Fruit fly (Drosophila melanogaster) whole organism, embryonic: ENCODE results near the gene Gr93d.

ENCODE experiments used
- Ada2b ChIP-seq: fragments of 200-800 bp; sonication (Bioruptor generic); IDR thresholded peaks from 2 replicates; pipeline ENCODE4 v1.3.6; 2022; ENCODE audit warnings: missing biosample characterization, missing genetic modification characterization
- CG10565 ChIP-seq: fragments of 200-800 bp; sonication (Bioruptor generic); optimal IDR thresholded peaks from 3 replicates; lab custom pipeline; 2016; ENCODE audit warnings: missing biosample characterization, mild to moderate bottlenecking, missing genetic modification characterization
- CG11696 ChIP-seq: fragments of 200-800 bp; sonication (Bioruptor generic); IDR thresholded peaks from 2 replicates; pipeline ENCODE4 v1.3.6; 2022; ENCODE audit warnings: missing biosample characterization, missing genetic modification characterization
- CG12236 ChIP-seq: fragments of 200-800 bp; sonication (Bioruptor generic); optimal IDR thresholded peaks from 2 replicates; lab custom pipeline; 2016; ENCODE audit warnings: missing biosample characterization, missing genetic modification characterization
- CG12769 ChIP-seq: fragments of 200-800 bp; sonication (Bioruptor generic); optimal IDR thresholded peaks from 2 replicates; lab custom pipeline; 2019; ENCODE audit warnings: missing biosample characterization, mild to moderate bottlenecking, missing genetic modification characterization, moderate library complexity
- CG14667 ChIP-seq: fragments of 200-800 bp; sonication (Bioruptor generic); IDR thresholded peaks from 2 replicates; pipeline ENCODE4 v1.3.6; 2022; ENCODE audit warnings: missing biosample characterization, missing genetic modification characterization
- CG15601 ChIP-seq: fragments of 200-800 bp; sonication (Bioruptor generic); optimal IDR thresholded peaks from 3 replicates; lab custom pipeline; 2019; ENCODE audit warnings: missing biosample characterization, mild to moderate bottlenecking, missing genetic modification characterization, moderate library complexity
- CG1602 ChIP-seq: fragments of 200-800 bp; sonication (Bioruptor generic); optimal IDR thresholded peaks from 3 replicates; lab custom pipeline; 2016; ENCODE audit warnings: missing biosample characterization, missing genetic modification characterization
- CG16813 ChIP-seq: fragments of 200-800 bp; sonication (Bioruptor generic); IDR thresholded peaks from 3 replicates; pipeline ENCODE4 v1.3.6; 2022; ENCODE audit warnings: missing biosample characterization, missing genetic modification characterization; ENCODE audit not compliant: partially characterized antibody
- CG17186 ChIP-seq: fragments of 200-800 bp; sonication (Bioruptor generic); optimal IDR thresholded peaks from 3 replicates; lab custom pipeline; 2017; ENCODE audit warnings: missing biosample characterization, missing genetic modification reagents, missing genetic modification characterization
- CG17568 ChIP-seq: fragments of 200-800 bp; sonication (Bioruptor generic); optimal IDR thresholded peaks from 2 replicates; lab custom pipeline; 2018; ENCODE audit warnings: missing biosample characterization, mild to moderate bottlenecking, missing genetic modification characterization, moderate library complexity
- CG18764 ChIP-seq: fragments of 200-800 bp; sonication (Bioruptor generic); optimal IDR thresholded peaks from 3 replicates; lab custom pipeline; 2016; ENCODE audit warnings: missing biosample characterization, missing genetic modification characterization
- CG2129 ChIP-seq: fragments of 200-800 bp; sonication (Bioruptor generic); IDR thresholded peaks from 2 replicates; pipeline ENCODE4 v1.3.6; 2022; ENCODE audit warnings: missing biosample characterization, missing genetic modification characterization; ENCODE audit not compliant: partially characterized antibody
- CG2875 ChIP-seq: fragments of 200-800 bp; sonication (Bioruptor generic); optimal IDR thresholded peaks from 2 replicates; lab custom pipeline; 2017; ENCODE audit warnings: missing biosample characterization, mild to moderate bottlenecking, missing genetic modification characterization, missing genetic modification reagents
- CG2889 ChIP-seq: fragments of 200-800 bp; sonication (Bioruptor generic); IDR thresholded peaks from 3 replicates; pipeline ENCODE4 v1.3.6; 2022; ENCODE audit warnings: missing biosample characterization, missing genetic modification characterization
- CG3163 ChIP-seq: fragments of 200-800 bp; sonication (Bioruptor generic); optimal IDR thresholded peaks from 3 replicates; lab custom pipeline; 2016; ENCODE audit warnings: missing biosample characterization, missing genetic modification characterization
- CG3407 ChIP-seq: fragments of 200-800 bp; sonication (Bioruptor generic); optimal IDR thresholded peaks from 2 replicates; lab custom pipeline; 2018; ENCODE audit warnings: missing biosample characterization, mild to moderate bottlenecking, missing genetic modification characterization
- CG34376 ChIP-seq: fragments of 200-800 bp; sonication (Bioruptor generic); optimal IDR thresholded peaks from 2 replicates; lab custom pipeline; 2018; ENCODE audit warnings: missing biosample characterization, mild to moderate bottlenecking, missing genetic modification characterization
- CG43689 ChIP-seq: fragments of 200-800 bp; sonication (Bioruptor generic); IDR thresholded peaks from 2 replicates; pipeline ENCODE4 v1.3.6; 2022; ENCODE audit warnings: missing biosample characterization, missing genetic modification characterization
- CG6813 ChIP-seq: fragments of 200-800 bp; sonication (Bioruptor generic); optimal IDR thresholded peaks from 2 replicates; lab custom pipeline; 2017; ENCODE audit warnings: missing biosample characterization, missing genetic modification characterization, mild to moderate bottlenecking, moderate library complexity, missing genetic modification reagents
- CG7745 ChIP-seq: fragments of 200-800 bp; sonication (Bioruptor generic); optimal IDR thresholded peaks from 2 replicates; lab custom pipeline; 2018; ENCODE audit warnings: missing biosample characterization, mild to moderate bottlenecking, missing genetic modification characterization, moderate library complexity
- CG7987 ChIP-seq: fragments of 200-800 bp; sonication (Bioruptor generic); optimal IDR thresholded peaks from 2 replicates; lab custom pipeline; 2018; ENCODE audit warnings: missing biosample characterization, mild to moderate bottlenecking, missing genetic modification characterization, moderate library complexity
- CG9215 ChIP-seq: fragments of 200-800 bp; sonication (Bioruptor generic); IDR thresholded peaks from 2 replicates; pipeline ENCODE4 v1.3.6; 2022; ENCODE audit warnings: missing biosample characterization, missing genetic modification characterization
- CTCF ChIP-seq: fragments of 200-800 bp; sonication (Bioruptor generic); optimal IDR thresholded peaks from 2 replicates; lab custom pipeline; 2017; ENCODE audit warnings: missing biosample characterization, mild to moderate bottlenecking, missing genetic modification characterization, moderate library complexity
- CoRest ChIP-seq: fragments of 200-800 bp; sonication (Bioruptor generic); optimal IDR thresholded peaks from 3 replicates; lab custom pipeline; 2018; ENCODE audit warnings: missing biosample characterization, mild to moderate bottlenecking, missing genetic modification characterization, moderate library complexity
- Deaf1 ChIP-seq: fragments of 200-800 bp; optimal IDR thresholded peaks from 3 replicates; lab custom pipeline; 2019; ENCODE audit warnings: missing biosample characterization, mild to moderate bottlenecking, missing genetic modification characterization, moderate library complexity
- Dek ChIP-seq: fragments of 200-800 bp; sonication (Bioruptor generic); optimal IDR thresholded peaks from 3 replicates; lab custom pipeline; 2019; ENCODE audit warnings: missing biosample characterization, mild to moderate bottlenecking, missing genetic modification characterization, moderate library complexity
- Dp ChIP-seq: fragments of 200-800 bp; sonication (Bioruptor generic); optimal IDR thresholded peaks from 2 replicates; lab custom pipeline; 2018; ENCODE audit warnings: missing biosample characterization, mild to moderate bottlenecking, missing genetic modification characterization, moderate library complexity
- Ets65A ChIP-seq: fragments of 200-800 bp; sonication (Bioruptor generic); peaks from one replicate; lab custom pipeline; 2016; ENCODE audit warnings: missing biosample characterization, missing genetic modification characterization
- GATAe ChIP-seq: fragments of 200-800 bp; sonication (Bioruptor generic); conservative IDR thresholded peaks from 2 replicates; pipeline ENCODE4 v1.3.6; 2022; ENCODE audit warnings: missing biosample characterization, missing genetic modification characterization
- H2.0 ChIP-seq: fragments of 200-800 bp; sonication (Bioruptor generic); IDR thresholded peaks from 2 replicates; pipeline ENCODE4 v1.3.6; 2022; ENCODE audit warnings: missing biosample characterization, missing genetic modification characterization
- Meics ChIP-seq: fragments of 200-800 bp; sonication (Bioruptor generic); optimal IDR thresholded peaks from 2 replicates; lab custom pipeline; 2017; ENCODE audit warnings: missing biosample characterization, mild to moderate bottlenecking, missing genetic modification characterization
- NfI ChIP-seq: fragments of 200-800 bp; sonication (Bioruptor generic); optimal IDR thresholded peaks from 3 replicates; lab custom pipeline; 2018; ENCODE audit warnings: missing biosample characterization, mild to moderate bottlenecking, missing genetic modification characterization, moderate library complexity
- Opbp ChIP-seq: fragments of 200-800 bp; sonication (Bioruptor generic); IDR thresholded peaks from 3 replicates; pipeline ENCODE4 v1.3.6; 2022; ENCODE audit warnings: missing biosample characterization, missing genetic modification characterization; ENCODE audit not compliant: partially characterized antibody
- Side ChIP-seq: fragments of 200-800 bp; sonication (Bioruptor generic); optimal IDR thresholded peaks from 2 replicates; lab custom pipeline; 2016; ENCODE audit warnings: missing biosample characterization, missing genetic modification characterization
- Vsx1 ChIP-seq: fragments of 200-800 bp; sonication (Bioruptor generic); optimal IDR thresholded peaks from 2 replicates; lab custom pipeline; 2017; ENCODE audit warnings: missing biosample characterization, mild to moderate bottlenecking, missing genetic modification characterization, missing genetic modification reagents
- ap ChIP-seq: fragments of 200-800 bp; sonication (Bioruptor generic); IDR thresholded peaks from 2 replicates; pipeline ENCODE4 v1.3.6; 2022; ENCODE audit warnings: missing biosample characterization, missing genetic modification characterization
- ara ChIP-seq: fragments of 200-800 bp; sonication (Bioruptor generic); IDR thresholded peaks from 2 replicates; pipeline ENCODE4 v1.3.6; 2022; ENCODE audit warnings: missing biosample characterization, missing genetic modification characterization
- bowl ChIP-seq: fragments of 200-800 bp; sonication (Bioruptor generic); IDR thresholded peaks from 2 replicates; pipeline ENCODE4 v1.3.6; 2022; ENCODE audit warnings: missing biosample characterization, missing genetic modification characterization
- crp ChIP-seq, 2 experiments: fragments of 200-800 bp; sonication (Bioruptor generic); optimal IDR thresholded peaks; 2 replicates in 1 of 2; 3 replicates in 1 of 2; lab custom pipeline; 2017; ENCODE audit warnings: missing biosample characterization in 2 of 2, missing genetic modification characterization in 2 of 2, mild to moderate bottlenecking in 1 of 2, moderate library complexity in 1 of 2
- gfzf ChIP-seq: fragments of 200-800 bp; sonication (Bioruptor generic); optimal IDR thresholded peaks from 2 replicates; lab custom pipeline; 2016; ENCODE audit warnings: missing biosample characterization, mild to moderate bottlenecking, missing genetic modification characterization, moderate library complexity
- inv ChIP-seq: fragments of 200-800 bp; sonication (Bioruptor generic); IDR thresholded peaks from 2 replicates; pipeline ENCODE4 v1.3.6; 2022; ENCODE audit warnings: missing biosample characterization, missing genetic modification characterization; ENCODE audit not compliant: partially characterized antibody
- knrl ChIP-seq: fragments of 200-800 bp; sonication (Bioruptor generic); IDR thresholded peaks from 3 replicates; pipeline ENCODE4 v1.3.6; 2022; ENCODE audit warnings: missing biosample characterization, missing genetic modification characterization; ENCODE audit not compliant: partially characterized antibody
- lola ChIP-seq, 3 experiments: fragments of >200 bp in 2 of 3; fragments of 200-800 bp in 1 of 3; sonication (Bioruptor generic) in 1 of 3; optimal IDR thresholded peaks; 2 replicates each; lab custom pipeline; 2017 to 2019; ENCODE audit warnings: missing biosample characterization in 3 of 3, missing genetic modification characterization in 3 of 3, mild to moderate bottlenecking in 1 of 3, moderate library complexity in 1 of 3
- pho ChIP-seq: fragments of 200-800 bp; sonication (Bioruptor generic); optimal IDR thresholded peaks from 2 replicates; lab custom pipeline; 2016; ENCODE audit warnings: missing biosample characterization, missing genetic modification characterization
- pnt ChIP-seq: fragments of 200-800 bp; sonication (Bioruptor generic); optimal IDR thresholded peaks from 3 replicates; lab custom pipeline; 2016; ENCODE audit warnings: missing biosample characterization, missing genetic modification characterization
- sd ChIP-seq: fragments of 200-800 bp; sonication (Bioruptor generic); optimal IDR thresholded peaks from 3 replicates; lab custom pipeline; 2018; ENCODE audit warnings: missing biosample characterization, mild to moderate bottlenecking, missing genetic modification characterization, moderate library complexity
- stc ChIP-seq: fragments of 200-800 bp; sonication (Bioruptor generic); IDR thresholded peaks from 2 replicates; pipeline ENCODE4 v1.3.6; 2022; ENCODE audit warnings: missing biosample characterization, missing genetic modification characterization
- tx ChIP-seq: fragments of 200-800 bp; sonication (Bioruptor generic); optimal IDR thresholded peaks from 2 replicates; lab custom pipeline; 2016; ENCODE audit warnings: missing biosample characterization, missing genetic modification characterization

The Gr93d gene

DNA sequence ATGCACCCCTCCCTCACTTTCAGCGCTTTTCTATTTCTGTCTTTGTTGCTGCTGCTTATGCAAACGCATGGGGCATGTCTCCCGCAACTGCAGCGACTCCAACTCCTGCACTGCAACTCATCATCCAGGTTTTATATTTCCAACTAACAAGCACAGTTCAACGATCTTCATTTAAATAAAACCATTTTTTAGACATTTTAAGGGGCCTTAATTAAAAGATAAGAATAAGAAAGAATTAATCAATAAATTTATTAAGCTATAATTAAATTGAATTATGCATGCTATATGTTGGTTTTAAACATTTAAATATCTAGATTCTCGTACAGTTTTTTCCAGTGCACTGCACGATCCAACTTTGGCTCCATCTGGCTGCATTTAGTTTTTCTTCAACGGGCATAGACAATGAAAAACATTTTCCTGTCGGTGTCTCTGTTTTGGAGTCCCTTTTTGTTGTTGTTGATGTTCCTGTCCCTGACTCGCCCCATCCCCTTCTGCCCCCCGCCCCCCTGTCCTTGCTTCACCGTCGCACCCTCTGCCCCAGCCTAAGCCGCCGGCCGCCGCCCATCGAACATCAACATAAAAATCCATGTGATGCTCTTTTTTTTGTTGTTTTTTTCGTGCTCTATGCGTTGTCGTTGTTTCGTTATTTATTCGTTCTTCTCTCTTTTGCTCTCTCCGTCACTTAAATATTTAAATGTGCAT lies 17.5 kb downstream of the Gr93d start (continued):
- TF ChIP-seq Deaf1 = peak; percentile 6
- TF ChIP-seq CG43689 = no peak
- no peak for TF ChIP-seq tx
- TF ChIP-seq CoRest (tag; lab: Kevin White, UChicago) = peak; percentile 81
- TF ChIP-seq Meics = no peak
- TF ChIP-seq Dek (tag; lab: Kevin White, UChicago) = no peak
- TF ChIP-seq CG14667 = peak; percentile 35; the same call in 1 of the 2 replicates
- no peak for TF ChIP-seq bowl (GFP tag; lab: Robert Waterston, UW)
- TF ChIP-seq CG2875 = peak; percentile 83
- TF ChIP-seq CG1602 (GFP tag; lab: Kevin White, UChicago) = peak; percentile 65
- no peak for TF ChIP-seq CG17186 (GFP tag; lab: Kevin White, UChicago)
- TF ChIP-seq NfI (GFP tag; lab: Kevin White, UChicago) = no peak
- TF ChIP-seq CG3407 (GFP tag; lab: Kevin White, UChicago) = peak; percentile 76
- peak; percentile 14; the same call in 1 of the 3 replicates for TF ChIP-seq Opbp (GFP tag; lab: Robert Waterston, UW)
- TF ChIP-seq Ets65A (GFP tag; lab: Kevin White, UChicago) = no peak
- no peak for TF ChIP-seq CG10565 (GFP tag; lab: Kevin White, UChicago)
- no peak for TF ChIP-seq GATAe
- TF ChIP-seq CG15601 = peak; percentile 93
- TF ChIP-seq gfzf (GFP tag; lab: Kevin White, UChicago) = no peak
- peak; percentile 56 for TF ChIP-seq CG7745
- no peak for TF ChIP-seq CG3163 (GFP tag; lab: Kevin White, UChicago)
- TF ChIP-seq CG12236 (GFP tag; lab: Kevin White, UChicago) = no peak
- TF ChIP-seq CTCF (GFP tag; lab: Kevin White, UChicago) = peak; percentile 12
- TF ChIP-seq Side (GFP tag; lab: Kevin White, UChicago) = no peak
- TF ChIP-seq CG6813 (GFP tag; lab: Kevin White, UChicago) = peak; percentile 52
- TF ChIP-seq CG17568 = peak; percentile 21
- TF ChIP-seq H2.0 (GFP tag; lab: Robert Waterston, UW) = peak; percentile 24; the same call in 1 of the 2 replicates
- TF ChIP-seq stc (GFP tag; lab: Robert Waterston, UW) = peak; percentile 48; the same call in 1 of the 2 replicates
- TF ChIP-seq CG2889 (GFP tag; lab: Robert Waterston, UW) = no peak
- TF ChIP-seq pho (GFP tag; lab: Kevin White, UChicago) = no peak
- TF ChIP-seq CG9215 (GFP tag; lab: Robert Waterston, UW) = 0 out of 2 replicates have a peak, but pooled peaks have one; percentile 12
- TF ChIP-seq CG18764 = peak; percentile 27
- no peak for TF ChIP-seq crp (GFP tag; optimal IDR thresholded peaks at IDR 0.05; lab: Kevin White, UChicago)
- TF ChIP-seq pnt = no peak
- peak; percentile 37 for TF ChIP-seq ap (GFP tag; lab: Robert Waterston, UW)
- TF ChIP-seq Ada2b = no peak
- peak in 1 of 3 experiments; percentile 96 for TF ChIP-seq lola (GFP tag; optimal IDR thresholded peaks at IDR 0.05; lab: Kevin White, UChicago)
- no peak for TF ChIP-seq knrl (GFP tag; lab: Robert Waterston, UW)
- TF ChIP-seq CG7987 (GFP tag; lab: Kevin White, UChicago) = no peak
- no peak for TF ChIP-seq CG12769 (tag; lab: Kevin White, UChicago)
- TF ChIP-seq inv (GFP tag; lab: Robert Waterston, UW) = no peak
- TF ChIP-seq Dp (GFP tag; lab: Kevin White, UChicago) = no peak
- no peak for TF ChIP-seq CG16813 (GFP tag; lab: Robert Waterston, UW)
- TF ChIP-seq Vsx1 (GFP tag; lab: Kevin White, UChicago) = peak; percentile 32
- no peak for TF ChIP-seq CG2129 (GFP tag; lab: Robert Waterston, UW)
- TF ChIP-seq CG34376 (GFP tag; lab: Kevin White, UChicago) = no peak
- TF ChIP-seq CG11696 (GFP tag; lab: Robert Waterston, UW) = no peak
- TF ChIP-seq ara (GFP tag; lab: Robert Waterston, UW) = peak; percentile 76
- TF ChIP-seq sd (tag; lab: Kevin White, UChicago) = no peak
